Fruit fly (Drosophila melanogaster) whole organism, embryonic: ENCODE measurements around the gene Lsp2.
A peak's percentile ranks its signal among the peaks of the same experiment; 100 is the strongest.

Experiments
- ATbp ChIP-seq: fragments of 200-800 bp; sonication (Bioruptor generic); optimal IDR thresholded peaks from 2 replicates; lab custom pipeline; 2017; ENCODE audit warnings: missing biosample characterization, mild to moderate bottlenecking, missing genetic modification characterization, missing genetic modification reagents
- Adf1 ChIP-seq: fragments of 200-800 bp; sonication (Bioruptor generic); IDR thresholded peaks from 2 replicates; pipeline ENCODE4 v1.3.6; 2022; ENCODE audit warnings: missing biosample characterization, missing genetic modification characterization
- Antp ChIP-seq: fragments of 200-800 bp; sonication (Bioruptor generic); optimal IDR thresholded peaks from 3 replicates; lab custom pipeline; 2016; ENCODE audit warnings: missing biosample characterization, missing genetic modification characterization
- Atf-2 ChIP-seq: fragments of 200-800 bp; sonication (Bioruptor generic); optimal IDR thresholded peaks from 2 replicates; lab custom pipeline; 2016; ENCODE audit warnings: missing biosample characterization, missing genetic modification characterization
- Atf3 ChIP-seq: fragments of 200-800 bp; sonication (Bioruptor generic); optimal IDR thresholded peaks from 3 replicates; lab custom pipeline; 2016; ENCODE audit warnings: missing biosample characterization, missing genetic modification characterization
- Bdp1 ChIP-seq: fragments of 200-800 bp; sonication (Bioruptor generic); optimal IDR thresholded peaks from 3 replicates; lab custom pipeline; 2016; ENCODE audit warnings: missing biosample characterization, missing genetic modification characterization
- BtbVII ChIP-seq: fragments of 200-800 bp; sonication (Bioruptor generic); optimal IDR thresholded peaks from 3 replicates; lab custom pipeline; 2017; ENCODE audit warnings: missing biosample characterization, mild to moderate bottlenecking, missing genetic modification characterization
- CG10267 ChIP-seq: fragments of 200-800 bp; sonication (Bioruptor generic); optimal IDR thresholded peaks from 2 replicates; lab custom pipeline; 2018; ENCODE audit warnings: missing biosample characterization, mild to moderate bottlenecking, missing genetic modification characterization, moderate library complexity
- CG12071 ChIP-seq: fragments of 200-800 bp; sonication (Bioruptor generic); optimal IDR thresholded peaks from 3 replicates; lab custom pipeline; 2018; ENCODE audit warnings: missing biosample characterization, mild to moderate bottlenecking, missing genetic modification characterization
- CG12155 ChIP-seq: fragments of 200-800 bp; sonication (Bioruptor generic); optimal IDR thresholded peaks from 3 replicates; lab custom pipeline; 2016; ENCODE audit warnings: missing biosample characterization, missing genetic modification characterization
- CG13287 ChIP-seq: fragments of 200-800 bp; sonication (Bioruptor generic); IDR thresholded peaks from 2 replicates; pipeline ENCODE4 v1.3.6; 2022; ENCODE audit warnings: missing biosample characterization, missing genetic modification characterization; ENCODE audit not compliant: partially characterized antibody
- CG14965 ChIP-seq: fragments of 200-800 bp; sonication (Bioruptor generic); optimal IDR thresholded peaks from 2 replicates; lab custom pipeline; 2016; ENCODE audit warnings: missing biosample characterization, missing genetic modification characterization, borderline replicate concordance
- CG16815 ChIP-seq: fragments of 200-800 bp; sonication (Bioruptor generic); optimal IDR thresholded peaks from 3 replicates; lab custom pipeline; 2017; ENCODE audit warnings: missing biosample characterization, mild to moderate bottlenecking, missing genetic modification characterization
- CG17912 ChIP-seq: fragments of 200-800 bp; sonication (Bioruptor generic); optimal IDR thresholded peaks from 2 replicates; lab custom pipeline; 2018; ENCODE audit warnings: missing biosample characterization, mild to moderate bottlenecking, missing genetic modification characterization
- CG18011 ChIP-seq: fragments of 200-800 bp; sonication (Bioruptor generic); optimal IDR thresholded peaks from 2 replicates; lab custom pipeline; 2017; ENCODE audit warnings: missing biosample characterization, missing genetic modification characterization, mild to moderate bottlenecking, moderate library complexity, missing genotype
- CG2202 ChIP-seq: fragments of 200-800 bp; sonication (Bioruptor generic); optimal IDR thresholded peaks from 2 replicates; lab custom pipeline; 2018; ENCODE audit warnings: missing biosample characterization, mild to moderate bottlenecking, missing genetic modification characterization
- CG2875 ChIP-seq: fragments of 200-800 bp; sonication (Bioruptor generic); optimal IDR thresholded peaks from 2 replicates; lab custom pipeline; 2017; ENCODE audit warnings: missing biosample characterization, mild to moderate bottlenecking, missing genetic modification characterization, missing genetic modification reagents
- CG30403 ChIP-seq: fragments of 200-800 bp; sonication (Bioruptor generic); optimal IDR thresholded peaks from 3 replicates; lab custom pipeline; 2016; ENCODE audit warnings: missing biosample characterization, missing genetic modification characterization
- CG3163 ChIP-seq: fragments of 200-800 bp; sonication (Bioruptor generic); optimal IDR thresholded peaks from 3 replicates; lab custom pipeline; 2016; ENCODE audit warnings: missing biosample characterization, missing genetic modification characterization
- CG4707 ChIP-seq: fragments of 200-800 bp; sonication (Bioruptor generic); optimal IDR thresholded peaks from 2 replicates; lab custom pipeline; 2018; ENCODE audit warnings: missing biosample characterization, mild to moderate bottlenecking, missing genetic modification characterization, moderate library complexity
- CG9215 ChIP-seq: fragments of 200-800 bp; sonication (Bioruptor generic); IDR thresholded peaks from 2 replicates; pipeline ENCODE4 v1.3.6; 2022; ENCODE audit warnings: missing biosample characterization, missing genetic modification characterization
- CG9609 ChIP-seq: fragments of 200-800 bp; sonication (Bioruptor generic); optimal IDR thresholded peaks from 3 replicates; lab custom pipeline; 2016; ENCODE audit warnings: missing biosample characterization, missing genetic modification characterization
- CHES-1-like ChIP-seq: fragments of 200-800 bp; sonication (Bioruptor generic); optimal IDR thresholded peaks from 2 replicates; lab custom pipeline; 2016; ENCODE audit warnings: missing biosample characterization, missing genetic modification characterization
- Chrac-16 ChIP-seq: fragments of 200-800 bp; sonication (Bioruptor generic); optimal IDR thresholded peaks from 3 replicates; lab custom pipeline; 2016; ENCODE audit warnings: missing biosample characterization, missing genetic modification characterization
- CkIIα-i1 ChIP-seq: fragments of 200-800 bp; sonication (Bioruptor generic); IDR thresholded peaks from 2 replicates; pipeline ENCODE4 v1.3.6; 2022; ENCODE audit warnings: missing biosample characterization, missing genetic modification characterization
- CoRest ChIP-seq: fragments of 200-800 bp; sonication (Bioruptor generic); optimal IDR thresholded peaks from 3 replicates; lab custom pipeline; 2018; ENCODE audit warnings: missing biosample characterization, mild to moderate bottlenecking, missing genetic modification characterization, moderate library complexity
- D19A ChIP-seq: fragments of 200-800 bp; optimal IDR thresholded peaks from 3 replicates; lab custom pipeline; 2019; ENCODE audit warnings: missing biosample characterization, mild to moderate bottlenecking, missing genetic modification characterization, moderate library complexity
- Fer3 ChIP-seq: fragments of 200-800 bp; sonication (Bioruptor generic); optimal IDR thresholded peaks from 2 replicates; lab custom pipeline; 2018; ENCODE audit warnings: missing biosample characterization, mild to moderate bottlenecking, missing genetic modification characterization, moderate library complexity
- Gsc ChIP-seq: fragments of 200-800 bp; sonication (Bioruptor generic); IDR thresholded peaks from 2 replicates; pipeline ENCODE4 v1.3.6; 2022; ENCODE audit warnings: missing biosample characterization, missing genetic modification characterization
- Kr ChIP-seq: fragments of 200-800 bp; sonication (Bioruptor generic); optimal IDR thresholded peaks from 2 replicates; lab custom pipeline; 2017; ENCODE audit warnings: missing biosample characterization, mild to moderate bottlenecking, missing genetic modification characterization
- MTF-1 ChIP-seq: fragments of 200-800 bp; sonication (Bioruptor generic); optimal IDR thresholded peaks from 2 replicates; lab custom pipeline; 2018; ENCODE audit warnings: missing biosample characterization, mild to moderate bottlenecking, missing genetic modification characterization, borderline replicate concordance
- Scr ChIP-seq: fragments of 200-800 bp; sonication (Bioruptor generic); IDR thresholded peaks from 2 replicates; pipeline ENCODE4 v1.3.6; 2022; ENCODE audit warnings: missing biosample characterization, missing genetic modification characterization; ENCODE audit not compliant: partially characterized antibody
- Six4 ChIP-seq: fragments of 200-800 bp; sonication (Bioruptor generic); optimal IDR thresholded peaks from 2 replicates; lab custom pipeline; 2016; ENCODE audit warnings: missing biosample characterization, missing genetic modification characterization
- Sox102F ChIP-seq: fragments of 200-800 bp; sonication (Bioruptor generic); optimal IDR thresholded peaks from 2 replicates; lab custom pipeline; 2018; ENCODE audit warnings: missing biosample characterization, mild to moderate bottlenecking, missing genetic modification characterization, moderate library complexity
- Spps ChIP-seq: fragments of 200-800 bp; sonication (Bioruptor generic); optimal IDR thresholded peaks from 2 replicates; lab custom pipeline; 2018; ENCODE audit warnings: missing biosample characterization, mild to moderate bottlenecking, missing genetic modification characterization
- ab ChIP-seq: fragments of 200-800 bp; sonication (Bioruptor generic); optimal IDR thresholded peaks from 2 replicates; lab custom pipeline; 2016; ENCODE audit warnings: missing biosample characterization, missing genetic modification characterization
- chinmo ChIP-seq: fragments of 200-800 bp; sonication (Bioruptor generic); IDR thresholded peaks from 4 replicates; pipeline ENCODE4 v1.3.6; 2022; ENCODE audit warnings: missing biosample characterization, missing genetic modification characterization; ENCODE audit not compliant: partially characterized antibody
- danr ChIP-seq: fragments of 200-800 bp; sonication (Bioruptor generic); IDR thresholded peaks from 2 replicates; pipeline ENCODE4 v1.3.6; 2022; ENCODE audit warnings: missing biosample characterization, missing genetic modification characterization
- gcm ChIP-seq: fragments of 200-800 bp; sonication (Bioruptor generic); optimal IDR thresholded peaks from 2 replicates; lab custom pipeline; 2019; ENCODE audit warnings: missing biosample characterization, mild to moderate bottlenecking, missing genetic modification characterization, moderate library complexity
- gcm2 ChIP-seq: fragments of 200-800 bp; sonication (Bioruptor generic); optimal IDR thresholded peaks from 2 replicates; lab custom pipeline; 2016; ENCODE audit warnings: missing biosample characterization, missing genetic modification characterization
- kay ChIP-seq: fragments of 200-800 bp; sonication (Bioruptor generic); optimal IDR thresholded peaks from 2 replicates; lab custom pipeline; 2016; ENCODE audit warnings: missing biosample characterization, missing genetic modification characterization
- luna ChIP-seq: fragments of 200-800 bp; sonication (Bioruptor generic); optimal IDR thresholded peaks from 2 replicates; lab custom pipeline; 2016; ENCODE audit warnings: missing biosample characterization, missing genetic modification characterization
- nerfin-2 ChIP-seq: fragments of 200-800 bp; sonication (Bioruptor generic); IDR thresholded peaks from 2 replicates; pipeline ENCODE4 v1.3.6; 2022; ENCODE audit warnings: missing biosample characterization, missing genetic modification characterization; ENCODE audit not compliant: partially characterized antibody
- phol ChIP-seq: fragments of 200-800 bp; sonication (Bioruptor generic); optimal IDR thresholded peaks from 3 replicates; lab custom pipeline; 2018; ENCODE audit warnings: missing biosample characterization, mild to moderate bottlenecking, missing genetic modification characterization, moderate library complexity
- repo ChIP-seq: fragments of 200-800 bp; sonication (Bioruptor generic); optimal IDR thresholded peaks from 2 replicates; lab custom pipeline; 2016; ENCODE audit warnings: missing biosample characterization, missing genetic modification characterization
- sr ChIP-seq: fragments of 200-800 bp; sonication (Bioruptor generic); IDR thresholded peaks from 3 replicates; pipeline ENCODE4 v1.3.6; 2022; ENCODE audit warnings: missing biosample characterization, missing genetic modification characterization
- stwl ChIP-seq: fragments of 200-800 bp; sonication (Bioruptor generic); optimal IDR thresholded peaks from 3 replicates; lab custom pipeline; 2018; ENCODE audit warnings: missing biosample characterization, mild to moderate bottlenecking, missing genetic modification characterization, moderate library complexity
- sug ChIP-seq: fragments of 200-800 bp; optimal IDR thresholded peaks from 2 replicates; lab custom pipeline; 2019; ENCODE audit warnings: missing biosample characterization, mild to moderate bottlenecking, missing genetic modification characterization, moderate library complexity
- toy ChIP-seq: fragments of 200-800 bp; sonication (Bioruptor generic); IDR thresholded peaks from 2 replicates; pipeline ENCODE4 v1.3.6; 2022; ENCODE audit warnings: missing biosample characterization, missing genetic modification characterization
- trh ChIP-seq: fragments of 200-800 bp; sonication (Bioruptor generic); optimal IDR thresholded peaks from 2 replicates; lab custom pipeline; 2016; ENCODE audit warnings: missing biosample characterization, missing genetic modification characterization

Lsp2 gene

DNA sequence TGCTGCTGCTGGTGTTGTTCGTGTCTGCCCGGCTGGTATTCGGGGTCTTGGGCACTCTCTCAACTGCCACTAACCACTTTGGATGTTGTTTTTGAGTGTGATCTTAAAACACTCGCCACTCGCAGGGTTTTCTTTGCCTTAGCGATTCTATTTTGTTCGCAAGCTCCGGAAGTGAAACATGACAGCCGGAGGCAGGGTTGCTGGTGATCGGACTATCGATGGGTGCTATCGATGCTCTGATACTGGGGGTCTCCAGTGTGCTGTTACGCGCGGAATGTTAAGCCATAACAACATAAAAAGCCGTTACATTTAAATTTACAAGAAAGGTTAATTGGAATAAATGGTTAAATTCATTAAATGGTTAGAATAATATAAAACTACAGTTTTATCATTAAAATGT lies 4.2 kb upstream of the Lsp2 start, which contains the start of gene yps (continued):
- peak; percentile 88 for TF ChIP-seq Bdp1 (GFP tag; lab: Kevin White, UChicago)
- no peak for TF ChIP-seq chinmo (GFP tag; lab: Robert Waterston, UW)
- peak; percentile 95 for TF ChIP-seq Fer3 (tag; lab: Kevin White, UChicago)
- peak; percentile 71 for TF ChIP-seq kay
- TF ChIP-seq sug: peak; percentile 95
- TF ChIP-seq ab (GFP tag; lab: Kevin White, UChicago): no peak
- peak; percentile 89 for TF ChIP-seq CG18011 (GFP tag; lab: Kevin White, UChicago)
- TF ChIP-seq Sox102F (GFP tag; lab: Kevin White, UChicago): peak; percentile 72
- TF ChIP-seq CG12155 (GFP tag; lab: Kevin White, UChicago): peak; percentile 88
- TF ChIP-seq gcm: peak; percentile 94
- peak; percentile 80 for TF ChIP-seq Spps
- TF ChIP-seq toy (GFP tag; lab: Robert Waterston, UW): peak; percentile 78; the same call in 1 of the 2 replicates
- TF ChIP-seq stwl (tag; lab: Kevin White, UChicago): peak; percentile 91
- TF ChIP-seq Six4 (GFP tag; lab: Kevin White, UChicago): peak; percentile 90
- peak; percentile 96 for TF ChIP-seq sr
- TF ChIP-seq Scr (GFP tag; lab: Robert Waterston, UW): peak; percentile 79
- peak; percentile 99 for TF ChIP-seq CG17912
- peak; percentile 94 for TF ChIP-seq repo (GFP tag; lab: Kevin White, UChicago)
- TF ChIP-seq luna: peak; percentile 88
- TF ChIP-seq danr: no peak; the same call in 1 of the 2 replicates
- peak; percentile 80 for TF ChIP-seq Kr (GFP tag; lab: Kevin White, UChicago)
- 0 out of 2 replicates have a peak, but pooled peaks have one; percentile 24 for TF ChIP-seq nerfin-2 (GFP tag; lab: Robert Waterston, UW)
- TF ChIP-seq CG3163: peak; percentile 85
- TF ChIP-seq CG2202 (tag; lab: Kevin White, UChicago): peak; percentile 93
- peak; percentile 62; the same call in 1 of the 2 replicates for TF ChIP-seq CkIIα-i1 (GFP tag; lab: Robert Waterston, UW)
- TF ChIP-seq Chrac-16 (GFP tag; lab: Kevin White, UChicago): peak; percentile 64
- TF ChIP-seq Gsc (GFP tag; lab: Robert Waterston, UW): no peak
- TF ChIP-seq CG4707 (GFP tag; lab: Kevin White, UChicago): peak; percentile 96
- peak; percentile 93 for TF ChIP-seq trh (GFP tag; lab: Kevin White, UChicago)
- peak; percentile 99 for TF ChIP-seq MTF-1
- peak; percentile 76 for TF ChIP-seq CG14965 (GFP tag; lab: Kevin White, UChicago)
- TF ChIP-seq D19A (tag; lab: Kevin White, UChicago): peak; percentile 66
- TF ChIP-seq CoRest (tag; lab: Kevin White, UChicago): peak; percentile 84
- peak; percentile 84 for TF ChIP-seq CG13287
- peak; percentile 92 for TF ChIP-seq CG10267 (tag; lab: Kevin White, UChicago)
- peak; percentile 96 for TF ChIP-seq CHES-1-like
- peak; percentile 87 for TF ChIP-seq Atf3 (GFP tag; lab: Kevin White, UChicago)
- peak; percentile 97 for TF ChIP-seq CG12071
- TF ChIP-seq Adf1 (GFP tag; lab: Robert Waterston, UW): peak; percentile 73
- TF ChIP-seq CG30403 (GFP tag; lab: Kevin White, UChicago): peak; percentile 88
- peak; percentile 86 for TF ChIP-seq Antp (GFP tag; lab: Kevin White, UChicago)
- TF ChIP-seq CG9609 (GFP tag; lab: Kevin White, UChicago): peak; percentile 90
- peak; percentile 72 for TF ChIP-seq gcm2 (GFP tag; lab: Kevin White, UChicago)
- TF ChIP-seq CG2875 (GFP tag; lab: Kevin White, UChicago): peak; percentile 95
- peak; percentile 96 for TF ChIP-seq BtbVII
- TF ChIP-seq Atf-2: peak; percentile 87
- peak; percentile 55 for TF ChIP-seq CG16815 (GFP tag; lab: Kevin White, UChicago)
- TF ChIP-seq phol: peak; percentile 90
- TF ChIP-seq CG9215: peak; percentile 32; the same call in 1 of the 2 replicates
- peak; percentile 96 for TF ChIP-seq ATbp (GFP tag; lab: Kevin White, UChicago)
